Fruit fly (Drosophila melanogaster) whole organism, embryonic: ENCODE data around the gene CG15922.

ENCODE experiments used
- Abd-B ChIP-seq: fragments of 200-800 bp; sonication (Bioruptor generic); optimal IDR thresholded peaks from 2 replicates; lab custom pipeline; 2018; ENCODE audit warnings: missing biosample characterization, mild to moderate bottlenecking, missing genetic modification characterization, moderate library complexity
- CG10209 ChIP-seq: fragments of 200-800 bp; sonication (Bioruptor generic); optimal IDR thresholded peaks from 3 replicates; lab custom pipeline; 2017; ENCODE audit warnings: missing biosample characterization, mild to moderate bottlenecking, missing genetic modification characterization, missing genetic modification reagents
- CG10321 ChIP-seq: fragments of 200-800 bp; sonication (Bioruptor generic); IDR thresholded peaks from 2 replicates; pipeline ENCODE4 v1.3.6; 2022; ENCODE audit warnings: missing biosample characterization, missing genetic modification characterization
- CG10366 ChIP-seq: fragments of 200-800 bp; sonication (Bioruptor generic); IDR thresholded peaks from 2 replicates; pipeline ENCODE4 v1.3.6; 2022; ENCODE audit warnings: missing biosample characterization, missing genetic modification characterization
- CG11456 ChIP-seq: fragments of 200-800 bp; sonication (Bioruptor generic); IDR thresholded peaks from 3 replicates; pipeline ENCODE4 v1.3.6; 2022; ENCODE audit warnings: missing biosample characterization, missing genetic modification characterization
- CG13894 ChIP-seq: fragments of 200-800 bp; sonication (Bioruptor generic); optimal IDR thresholded peaks from 3 replicates; lab custom pipeline; 2018; ENCODE audit warnings: missing biosample characterization, mild to moderate bottlenecking, missing genetic modification characterization, moderate library complexity
- CG14441 ChIP-seq: fragments of 200-800 bp; sonication (Bioruptor generic); IDR thresholded peaks from 2 replicates; pipeline ENCODE4 v1.3.6; 2022; ENCODE audit warnings: missing biosample characterization, missing genetic modification characterization
- CG14965 ChIP-seq: fragments of 200-800 bp; sonication (Bioruptor generic); optimal IDR thresholded peaks from 2 replicates; lab custom pipeline; 2016; ENCODE audit warnings: missing biosample characterization, missing genetic modification characterization, borderline replicate concordance
- CG15269 ChIP-seq: fragments of 200-800 bp; sonication (Bioruptor generic); optimal IDR thresholded peaks from 2 replicates; lab custom pipeline; 2018; ENCODE audit warnings: missing biosample characterization, mild to moderate bottlenecking, missing genetic modification characterization, moderate library complexity
- CG16813 ChIP-seq: fragments of 200-800 bp; sonication (Bioruptor generic); IDR thresholded peaks from 3 replicates; pipeline ENCODE4 v1.3.6; 2022; ENCODE audit warnings: missing biosample characterization, missing genetic modification characterization; ENCODE audit not compliant: partially characterized antibody
- CG2199 ChIP-seq: fragments of 200-800 bp; sonication (Bioruptor generic); IDR thresholded peaks from 3 replicates; pipeline ENCODE4 v1.3.6; 2022; ENCODE audit warnings: missing biosample characterization, missing genetic modification characterization
- CG30431 ChIP-seq: fragments of 200-800 bp; sonication (Bioruptor generic); optimal IDR thresholded peaks from 2 replicates; lab custom pipeline; 2017; ENCODE audit warnings: missing biosample characterization, missing genetic modification characterization
- CG4854 ChIP-seq: fragments of 200-800 bp; sonication (Bioruptor generic); optimal IDR thresholded peaks from 2 replicates; lab custom pipeline; 2016; ENCODE audit warnings: missing biosample characterization, missing genetic modification characterization, inconsistent platforms
- CG6254 ChIP-seq: fragments of 200-800 bp; sonication (Bioruptor generic); optimal IDR thresholded peaks from 3 replicates; lab custom pipeline; 2017; ENCODE audit warnings: mild to moderate bottlenecking, missing biosample characterization, missing genetic modification reagents, missing genetic modification characterization
- CG6654 ChIP-seq: fragments of 200-800 bp; sonication (Bioruptor generic); optimal IDR thresholded peaks from 2 replicates; lab custom pipeline; 2017; ENCODE audit warnings: missing biosample characterization, mild to moderate bottlenecking, missing genetic modification characterization
- CG7271 ChIP-seq: fragments of 200-800 bp; sonication (Bioruptor generic); optimal IDR thresholded peaks from 2 replicates; lab custom pipeline; 2018; ENCODE audit warnings: missing biosample characterization, mild to moderate bottlenecking, missing genetic modification characterization, moderate library complexity
- CG7786 ChIP-seq: fragments of 200-800 bp; sonication (Bioruptor generic); optimal IDR thresholded peaks from 2 replicates; lab custom pipeline; 2016; ENCODE audit warnings: missing biosample characterization, missing genetic modification characterization
- CG8765 ChIP-seq: fragments of 200-800 bp; sonication (Bioruptor generic); IDR thresholded peaks from 2 replicates; pipeline ENCODE4 v1.3.6; 2022; ENCODE audit warnings: missing biosample characterization, missing genetic modification characterization
- CG9215 ChIP-seq: fragments of 200-800 bp; sonication (Bioruptor generic); IDR thresholded peaks from 2 replicates; pipeline ENCODE4 v1.3.6; 2022; ENCODE audit warnings: missing biosample characterization, missing genetic modification characterization
- CG9876 ChIP-seq: fragments of 200-800 bp; sonication (Bioruptor generic); optimal IDR thresholded peaks from 2 replicates; lab custom pipeline; 2016; ENCODE audit warnings: missing biosample characterization, missing genetic modification characterization
- Fer2 ChIP-seq: fragments of 200-800 bp; sonication (Bioruptor generic); optimal IDR thresholded peaks from 2 replicates; lab custom pipeline; 2018; ENCODE audit warnings: missing biosample characterization, mild to moderate bottlenecking, missing genetic modification characterization, moderate library complexity
- Hand ChIP-seq: fragments of 200-800 bp; sonication (Bioruptor generic); optimal IDR thresholded peaks from 2 replicates; lab custom pipeline; 2017; ENCODE audit warnings: mild to moderate bottlenecking, missing biosample characterization, missing genetic modification reagents, missing genetic modification characterization
- HmgZ ChIP-seq: fragments of 200-800 bp; sonication (Bioruptor generic); optimal IDR thresholded peaks from 2 replicates; lab custom pipeline; 2018; ENCODE audit warnings: missing biosample characterization, mild to moderate bottlenecking, missing genetic modification characterization
- Hmx ChIP-seq: fragments of 200-800 bp; sonication (Bioruptor generic); optimal IDR thresholded peaks from 2 replicates; lab custom pipeline; 2016; ENCODE audit warnings: missing biosample characterization, missing genetic modification characterization
- Hr78 ChIP-seq, 2 experiments: fragments of 200-800 bp in 1 of 2; fragments of >200 bp in 1 of 2; sonication (Bioruptor generic) in 1 of 2; optimal IDR thresholded peaks; 2 replicates each; lab custom pipeline; 2017 to 2019; ENCODE audit warnings: missing biosample characterization in 2 of 2, missing genetic modification characterization in 2 of 2, mild to moderate bottlenecking in 1 of 2, moderate library complexity in 1 of 2
- Med ChIP-seq: fragments of 200-800 bp; sonication (Bioruptor generic); peaks from one replicate; lab custom pipeline; 2016; ENCODE audit warnings: missing biosample characterization, missing genetic modification characterization, mild to moderate bottlenecking, inconsistent platforms, moderate library complexity
- NFAT ChIP-seq: fragments of 200-800 bp; sonication (Bioruptor generic); IDR thresholded peaks from 2 replicates; pipeline ENCODE4 v1.3.6; 2022; ENCODE audit warnings: missing biosample characterization, missing genetic modification characterization
- Neu2 ChIP-seq: fragments of 200-800 bp; sonication (Bioruptor generic); optimal IDR thresholded peaks from 3 replicates; lab custom pipeline; 2016; ENCODE audit warnings: missing biosample characterization, missing genetic modification characterization, borderline replicate concordance
- Ptx1 ChIP-seq: fragments of 200-800 bp; sonication (Bioruptor generic); IDR thresholded peaks from 2 replicates; pipeline ENCODE4 v1.3.6; 2022; ENCODE audit warnings: missing biosample characterization, missing genetic modification characterization
- Sin3A ChIP-seq: fragments of >200 bp; optimal IDR thresholded peaks from 2 replicates; lab custom pipeline; 2018
- TFAM ChIP-seq: fragments of 200-800 bp; sonication (Bioruptor generic); optimal IDR thresholded peaks from 2 replicates; lab custom pipeline; 2017; ENCODE audit warnings: missing biosample characterization, missing genetic modification characterization, inconsistent platforms
- ap ChIP-seq: fragments of 200-800 bp; sonication (Bioruptor generic); IDR thresholded peaks from 2 replicates; pipeline ENCODE4 v1.3.6; 2022; ENCODE audit warnings: missing biosample characterization, missing genetic modification characterization
- bab2 ChIP-seq: fragments of 200-800 bp; sonication (Bioruptor generic); optimal IDR thresholded peaks from 2 replicates; lab custom pipeline; 2016; ENCODE audit warnings: missing biosample characterization, missing genetic modification characterization
- dysf ChIP-seq: fragments of 200-800 bp; sonication (Bioruptor generic); IDR thresholded peaks from 3 replicates; pipeline ENCODE4 v1.3.6; 2022; ENCODE audit warnings: missing biosample characterization, missing genetic modification characterization
- exex ChIP-seq: fragments of 200-800 bp; sonication (Bioruptor generic); optimal IDR thresholded peaks from 4 replicates; lab custom pipeline; 2018; ENCODE audit warnings: missing biosample characterization, mild to moderate bottlenecking, missing genetic modification characterization, moderate library complexity
- fd102C ChIP-seq: fragments of 200-800 bp; sonication (Bioruptor generic); optimal IDR thresholded peaks from 2 replicates; lab custom pipeline; 2018; ENCODE audit warnings: missing biosample characterization, mild to moderate bottlenecking, missing genetic modification characterization, moderate library complexity
- fd64A ChIP-seq: fragments of 200-800 bp; sonication (Bioruptor generic); optimal IDR thresholded peaks from 3 replicates; lab custom pipeline; 2018; ENCODE audit warnings: missing biosample characterization, mild to moderate bottlenecking, missing genetic modification characterization
- lmd ChIP-seq: fragments of 200-800 bp; sonication (Bioruptor generic); IDR thresholded peaks from 2 replicates; pipeline ENCODE4 v1.3.6; 2022; ENCODE audit warnings: missing biosample characterization, missing genetic modification characterization
- lola ChIP-seq, 3 experiments: fragments of >200 bp in 2 of 3; fragments of 200-800 bp in 1 of 3; sonication (Bioruptor generic) in 1 of 3; optimal IDR thresholded peaks; 2 replicates each; lab custom pipeline; 2017 to 2019; ENCODE audit warnings: missing biosample characterization in 3 of 3, missing genetic modification characterization in 3 of 3, mild to moderate bottlenecking in 1 of 3, moderate library complexity in 1 of 3
- lov ChIP-seq, 2 experiments: fragments of 200-800 bp in 1 of 2; fragments of >200 bp in 1 of 2; sonication (Bioruptor generic) in 1 of 2; IDR thresholded peaks in 1 of 2; optimal IDR thresholded peaks in 1 of 2; 2 replicates in 1 of 2; 3 replicates in 1 of 2; pipeline versions ENCODE4 v1.3.6 to Lab custom; 2017 to 2022; ENCODE audit warnings: missing biosample characterization in 1 of 2, missing genetic modification characterization in 1 of 2
- otp ChIP-seq: fragments of 200-800 bp; sonication (Bioruptor generic); IDR thresholded peaks from 3 replicates; pipeline ENCODE4, ENCODE4 v1.3.6; 2022; ENCODE audit warnings: missing biosample characterization, missing genetic modification characterization
- pzg ChIP-seq: fragments of 200-800 bp; sonication (Bioruptor generic); optimal IDR thresholded peaks from 3 replicates; lab custom pipeline; 2018; ENCODE audit warnings: missing biosample characterization, mild to moderate bottlenecking, missing genetic modification characterization, moderate library complexity
- sob ChIP-seq: fragments of 200-800 bp; sonication (Bioruptor generic); IDR thresholded peaks from 2 replicates; pipeline ENCODE4 v1.3.6; 2022; ENCODE audit warnings: missing biosample characterization, missing genetic modification characterization
- toy ChIP-seq: fragments of 200-800 bp; sonication (Bioruptor generic); IDR thresholded peaks from 2 replicates; pipeline ENCODE4 v1.3.6; 2022; ENCODE audit warnings: missing biosample characterization, missing genetic modification characterization
- twi ChIP-seq: fragments of 200-800 bp; optimal IDR thresholded peaks from 2 replicates; lab custom pipeline; 2019; ENCODE audit warnings: missing biosample characterization, mild to moderate bottlenecking, missing genetic modification characterization, moderate library complexity
- unpg ChIP-seq: fragments of 200-800 bp; sonication (Bioruptor generic); optimal IDR thresholded peaks from 3 replicates; lab custom pipeline; 2018; ENCODE audit warnings: missing biosample characterization, mild to moderate bottlenecking, missing genetic modification characterization, moderate library complexity
- zen2 ChIP-seq: fragments of 200-800 bp; sonication (Bioruptor generic); IDR thresholded peaks from 3 replicates; pipeline ENCODE4 v1.3.6; 2022; ENCODE audit warnings: missing biosample characterization, missing genetic modification characterization; ENCODE audit not compliant: partially characterized antibody

Gene CG15922

DNA sequence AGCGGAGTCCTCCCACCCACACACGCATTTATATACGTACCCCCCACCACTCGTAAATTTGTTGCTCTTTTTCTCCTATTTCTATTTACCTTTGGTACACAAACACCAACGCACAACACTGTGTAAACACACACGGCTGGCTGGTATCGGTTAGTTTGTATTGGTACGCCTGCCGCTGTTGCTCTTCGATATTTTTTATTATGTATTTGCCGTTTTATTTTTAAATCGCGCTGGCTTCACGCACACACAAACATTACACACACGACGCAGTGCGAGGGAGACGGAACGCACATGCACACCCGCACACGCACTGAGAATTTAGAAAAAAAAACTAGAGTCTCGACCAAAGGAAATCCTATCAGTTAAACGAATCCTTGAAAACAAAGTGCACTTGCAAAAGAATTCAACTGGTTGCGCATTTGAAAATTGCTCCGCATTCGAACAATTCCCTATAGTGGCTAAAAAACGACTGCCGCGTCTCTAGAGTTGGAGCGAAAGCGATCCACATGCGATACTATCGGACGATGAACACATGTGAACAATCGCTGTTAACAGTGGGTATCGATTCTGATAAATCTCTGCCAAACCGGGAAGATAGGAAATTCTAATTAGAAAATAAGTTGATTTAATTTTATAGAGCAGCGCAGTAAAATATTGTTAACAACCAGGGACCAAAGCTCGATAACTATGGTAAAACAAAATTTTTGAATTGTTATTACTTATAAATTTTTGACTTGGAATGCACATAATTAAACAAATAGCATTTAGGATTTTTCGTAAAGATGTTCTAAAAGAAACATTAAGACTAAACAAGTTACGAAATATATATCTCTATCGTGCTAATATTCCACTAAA is 9.2 kb downstream of the CG15922 start:
- TF ChIP-seq exex (peak; percentile 35), CG11456 (peak; percentile 52; the same call in 2 of the 3 replicates), ap (GFP tag; lab: Robert Waterston, UW) (peak; percentile 29; the same call in 1 of the 2 replicates), CG6654 (GFP tag; lab: Kevin White, UChicago) (peak; percentile 2), CG13894 (tag; lab: Kevin White, UChicago) (peak; percentile 63), zen2 (GFP tag; lab: Robert Waterston, UW) (peak; percentile 95), CG7271 (peak; percentile 69), Med (peak; percentile 94), lola (GFP tag; optimal IDR thresholded peaks at IDR 0.05; lab: Kevin White, UChicago) (peak in 1 of 3 experiments; percentile 47), CG10209 (GFP tag; lab: Kevin White, UChicago) (peak; percentile 79), Hand (GFP tag; lab: Kevin White, UChicago) (peak; percentile 51), Ptx1 (GFP tag; lab: Robert Waterston, UW) (no peak), pzg (GFP tag; lab: Kevin White, UChicago) (peak; percentile 69), CG15269 (tag; lab: Kevin White, UChicago) (peak; percentile 52), CG7786 (GFP tag; lab: Kevin White, UChicago) (peak; percentile 65), CG9876 (GFP tag; lab: Kevin White, UChicago) (peak; percentile 38), Neu2 (GFP tag; lab: Kevin White, UChicago) (no peak), HmgZ (tag; lab: Kevin White, UChicago) (peak; percentile 82), Abd-B (GFP tag; lab: Kevin White, UChicago) (no peak), CG10366 (GFP tag; lab: Robert Waterston, UW) (no peak), Fer2 (tag; lab: Kevin White, UChicago) (peak; percentile 51), NFAT (GFP tag; lab: Robert Waterston, UW) (peak; percentile 11; the same call in 1 of the 2 replicates), otp (peak; percentile 61; the same call in 2 of the 3 replicates), TFAM (GFP tag; lab: Kevin White, UChicago) (peak; percentile 55), CG4854 (GFP tag; lab: Kevin White, UChicago) (peak; percentile 55), Hmx (GFP tag; lab: Kevin White, UChicago) (no peak), CG10321 (GFP tag; lab: Robert Waterston, UW) (no peak; the same call in 1 of the 2 replicates), CG9215 (no peak), CG16813 (GFP tag; lab: Robert Waterston, UW) (peak; percentile 95), sob (GFP tag; lab: Robert Waterston, UW) (peak; percentile 66), fd102C (GFP tag; lab: Kevin White, UChicago) (peak; percentile 98), CG6254 (peak; percentile 69), bab2 (GFP tag; lab: Kevin White, UChicago) (peak; percentile 58), unpg (GFP tag; lab: Kevin White, UChicago) (peak; percentile 73), toy (no peak), CG8765 (GFP tag; lab: Robert Waterston, UW) (no peak), CG14441 (GFP tag; lab: Robert Waterston, UW) (peak; percentile 25; the same call in 1 of the 2 replicates), Hr78 (GFP tag; optimal IDR thresholded peaks at IDR 0.05; lab: Kevin White, UChicago) (no peak), CG30431 (GFP tag; lab: Kevin White, UChicago) (peak; percentile 17), fd64A (GFP tag; lab: Kevin White, UChicago) (peak; percentile 96), Sin3A (lab: Kevin White, UChicago) (peak; percentile 49), CG14965 (peak; percentile 66), CG2199 (GFP tag; lab: Robert Waterston, UW) (0 out of 3 replicates have a peak, but pooled peaks have one; percentile 7), twi (tag; lab: Kevin White, UChicago) (peak; percentile 91), dysf (GFP tag; lab: Robert Waterston, UW) (no peak; the same call in 2 of the 3 replicates), lmd (no peak), lov (optimal IDR thresholded peaks at IDR 0.05; lab: Kevin White, UChicago) (no peak), lov (GFP tag; IDR thresholded peaks at IDR 0.05; lab: Robert Waterston, UW) (no peak)
